Worm (Caenorhabditis elegans): ENCODE results near the gene Y14H12B.2.
A peak's percentile ranks its signal among the peaks of the same experiment; 100 is the strongest.

Y14H12B.2 gene

DNA sequence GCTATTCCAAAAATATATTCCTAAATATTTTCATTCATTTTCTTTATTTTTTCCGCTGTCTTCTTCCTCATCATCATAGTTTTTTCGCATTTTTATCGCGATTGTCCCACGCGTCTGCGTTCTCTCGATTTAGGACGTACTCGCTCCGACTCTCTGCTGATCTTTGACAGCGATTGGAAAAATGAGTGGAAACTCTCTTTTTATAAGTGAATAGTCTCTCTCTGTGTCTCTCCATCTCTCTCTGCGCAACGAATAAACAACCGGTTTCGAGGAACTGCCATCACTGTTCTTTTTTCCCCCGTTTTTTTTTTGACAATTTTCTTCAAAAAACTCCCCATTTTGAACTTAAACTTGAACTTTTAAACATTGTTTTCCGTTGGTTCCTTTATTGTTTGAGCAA lies 17.8 kb upstream of the Y14H12B.2 start:
- no peak for TF ChIP-seq mls-2 (tag; optimal IDR thresholded peaks at IDR 0.05)
- no peak for TF ChIP-seq pha-4 (tag; optimal IDR thresholded peaks at IDR 0.05)
- no peak for TF ChIP-seq sptf-1 (tag; optimal IDR thresholded peaks at IDR 0.05)
- no peak for TF ChIP-seq M03D4.4 (tag; optimal IDR thresholded peaks at IDR 0.05)
- TF ChIP-seq ceh-83 (GFP tag; optimal IDR thresholded peaks at IDR 0.05): no peak
- TF ChIP-seq ham-2 (GFP tag; optimal IDR thresholded peaks at IDR 0.05): no peak
- TF ChIP-seq lsy-2 (tag; optimal IDR thresholded peaks at IDR 0.05): no peak
- no peak for TF ChIP-seq nhr-12 (tag; optimal IDR thresholded peaks at IDR 0.05)
- TF ChIP-seq elt-1 (tag; optimal IDR thresholded peaks at IDR 0.05; ENCODE audit: borderline replicate concordance, insufficient read depth): no peak
- TF ChIP-seq zip-8 (tag; optimal IDR thresholded peaks at IDR 0.05): no peak
- no peak for TF ChIP-seq nhr-237 (tag; optimal IDR thresholded peaks at IDR 0.05)
- TF ChIP-seq ztf-11 (tag; optimal IDR thresholded peaks at IDR 0.05): no peak
- TF ChIP-seq tbx-8 (GFP tag; optimal IDR thresholded peaks at IDR 0.05): no peak

DNA sequence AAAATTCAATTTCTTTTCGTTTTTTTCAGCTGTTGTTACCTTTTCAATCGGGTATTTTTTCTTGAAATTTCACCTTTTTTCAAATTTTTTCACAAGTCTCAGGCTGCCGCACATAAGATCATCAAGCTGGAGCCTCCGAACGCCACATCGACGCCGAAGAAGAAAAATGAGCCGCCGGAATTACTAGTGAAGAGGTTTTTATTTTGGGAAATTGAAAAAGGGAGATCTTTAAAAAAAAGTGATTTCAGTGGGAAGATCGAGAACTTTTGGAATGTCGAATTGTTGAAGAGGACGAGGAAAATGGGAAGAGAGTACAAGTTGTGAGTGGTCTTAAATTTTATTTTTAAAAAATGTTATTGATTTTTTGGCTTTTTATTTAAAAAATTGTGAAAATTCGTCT lies 16.5 kb upstream of the Y14H12B.2 start, which contains the start of gene sea-2:
TSS of gene sea-2 (plus strand) at position 301 of the 400 bp plus-strand sequence.
- TF ChIP-seq hlh-1 (tag; optimal IDR thresholded peaks at IDR 0.05) (no peak), ceh-43 (GFP tag; optimal IDR thresholded peaks at IDR 0.05) (no peak), unc-39 (tag; optimal IDR thresholded peaks at IDR 0.05) (no peak), drap-1 (GFP tag; optimal IDR thresholded peaks at IDR 0.05) (no peak), nhr-2 (tag; optimal IDR thresholded peaks at IDR 0.05) (no peak), sptf-1 (tag; optimal IDR thresholded peaks at IDR 0.05) (no peak), lin-32 (GFP tag; optimal IDR thresholded peaks at IDR 0.05) (no peak), nhr-76 (tag; optimal IDR thresholded peaks at IDR 0.05) (no peak), ceh-83 (GFP tag; optimal IDR thresholded peaks at IDR 0.05) (no peak), blmp-1 (tag; optimal IDR thresholded peaks at IDR 0.05) (no peak), pha-4 (tag; optimal IDR thresholded peaks at IDR 0.05) (no peak), elt-1 (tag; optimal IDR thresholded peaks at IDR 0.05; ENCODE audit: borderline replicate concordance, insufficient read depth) (no peak), snpc-4 (tag; optimal IDR thresholded peaks at IDR 0.05) (no peak), unc-120 (tag; optimal IDR thresholded peaks at IDR 0.05; ENCODE audit: poor library complexity, severe bottlenecking) (no peak), nhr-12 (tag; optimal IDR thresholded peaks at IDR 0.05) (no peak)

DNA sequence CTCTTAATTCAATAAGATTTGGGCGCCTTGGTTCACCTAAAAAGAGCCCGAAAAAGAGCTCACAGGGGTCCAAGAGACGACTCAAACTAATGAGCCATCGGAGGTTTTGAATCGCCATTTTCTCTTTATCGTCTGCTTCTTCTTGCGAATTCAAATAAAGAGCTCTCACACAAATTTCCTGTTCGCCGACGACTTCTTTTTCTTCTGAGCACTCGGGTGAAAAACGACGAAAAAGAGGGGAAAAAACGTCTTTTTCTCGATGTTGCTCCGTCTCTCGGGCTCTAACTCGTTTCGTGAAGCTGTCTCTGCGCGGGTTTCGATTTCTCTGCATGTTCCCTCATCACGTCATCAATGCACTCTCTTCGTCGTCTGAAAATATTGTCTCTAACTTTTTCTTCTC lies 15.0 kb upstream of the Y14H12B.2 start:
- TF ChIP-seq lin-32 (GFP tag; optimal IDR thresholded peaks at IDR 0.05): no peak
- peak; percentile 9 for TF ChIP-seq ces-1 (GFP tag; optimal IDR thresholded peaks at IDR 0.05)
- no peak for TF ChIP-seq blmp-1 (tag; optimal IDR thresholded peaks at IDR 0.05)
- TF ChIP-seq nhr-2 (tag; optimal IDR thresholded peaks at IDR 0.05): no peak

DNA sequence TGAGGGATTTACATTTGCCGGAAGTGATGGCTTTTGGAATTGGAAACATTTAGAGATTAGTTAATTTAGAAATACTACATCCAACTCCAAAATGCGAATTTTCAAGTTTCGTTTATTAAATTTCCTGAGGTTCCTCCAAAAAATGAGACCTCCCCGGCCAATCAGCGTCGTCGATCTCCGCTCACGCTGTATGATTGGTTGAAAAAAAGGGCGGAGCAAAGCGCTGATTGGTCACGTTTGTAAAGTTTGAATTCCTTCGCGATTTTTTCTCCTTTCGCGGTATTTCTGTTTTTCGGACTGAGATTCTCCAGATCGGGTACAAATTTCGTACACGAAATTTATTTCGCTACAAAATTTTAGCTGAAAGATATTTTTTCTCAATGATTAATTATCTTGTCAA lies 13.9 kb upstream of the Y14H12B.2 start:
- TF ChIP-seq nhr-76 (tag; optimal IDR thresholded peaks at IDR 0.05) (no peak), M03D4.4 (tag; optimal IDR thresholded peaks at IDR 0.05) (no peak), zip-8 (tag; optimal IDR thresholded peaks at IDR 0.05) (no peak), nhr-2 (tag; optimal IDR thresholded peaks at IDR 0.05) (no peak), ztf-11 (tag; optimal IDR thresholded peaks at IDR 0.05) (no peak), unc-120 (tag; optimal IDR thresholded peaks at IDR 0.05; ENCODE audit: poor library complexity, severe bottlenecking) (no peak), nhr-28 (tag; optimal IDR thresholded peaks at IDR 0.05) (no peak), ceh-39 (tag; optimal IDR thresholded peaks at IDR 0.05) (no peak), ham-2 (GFP tag; optimal IDR thresholded peaks at IDR 0.05) (no peak), lsy-2 (tag; optimal IDR thresholded peaks at IDR 0.05) (no peak), sptf-1 (tag; optimal IDR thresholded peaks at IDR 0.05) (no peak)

DNA sequence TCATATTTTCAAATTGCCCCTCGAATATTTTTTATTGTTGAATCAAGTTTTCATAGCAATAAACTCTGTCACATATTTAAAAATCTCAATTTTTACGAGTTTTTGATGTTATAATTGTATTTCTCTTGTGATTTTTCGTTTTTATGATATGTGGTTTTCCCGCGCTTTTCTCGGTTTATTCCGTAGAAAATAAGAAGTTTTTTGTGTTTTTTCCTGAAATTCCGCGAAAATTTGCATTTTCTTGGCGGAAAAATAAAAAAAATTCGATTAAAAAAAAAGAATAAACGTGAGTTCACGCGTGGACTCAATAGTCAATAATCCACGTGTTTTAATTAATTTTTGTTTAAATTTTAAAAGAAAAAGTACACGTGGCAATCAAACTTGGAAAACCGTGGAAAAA lies 2.5 kb upstream of the Y14H12B.2 start:
- TF ChIP-seq nhr-76 (tag; optimal IDR thresholded peaks at IDR 0.05) (no peak), lin-13 (tag; optimal IDR thresholded peaks at IDR 0.05) (no peak), ztf-11 (tag; optimal IDR thresholded peaks at IDR 0.05) (no peak), unc-120 (tag; optimal IDR thresholded peaks at IDR 0.05; ENCODE audit: poor library complexity, severe bottlenecking) (no peak), blmp-1 (tag; optimal IDR thresholded peaks at IDR 0.05) (no peak), mep-1 (tag; optimal IDR thresholded peaks at IDR 0.05) (no peak), hlh-1 (tag; optimal IDR thresholded peaks at IDR 0.05) (no peak), lin-32 (GFP tag; optimal IDR thresholded peaks at IDR 0.05) (no peak), nhr-237 (tag; optimal IDR thresholded peaks at IDR 0.05) (no peak), unc-39 (tag; optimal IDR thresholded peaks at IDR 0.05) (no peak), unc-62 (GFP tag; optimal IDR thresholded peaks at IDR 0.05) (no peak), mab-5 (tag; optimal IDR thresholded peaks at IDR 0.05) (no peak), tbx-8 (GFP tag; optimal IDR thresholded peaks at IDR 0.05) (no peak), ceh-83 (GFP tag; optimal IDR thresholded peaks at IDR 0.05) (no peak), nhr-2 (tag; optimal IDR thresholded peaks at IDR 0.05) (no peak), nhr-28 (tag; optimal IDR thresholded peaks at IDR 0.05) (no peak), flh-1 (GFP tag; optimal IDR thresholded peaks at IDR 0.05) (no peak), ces-1 (GFP tag; optimal IDR thresholded peaks at IDR 0.05) (no peak), bed-3 (GFP tag; optimal IDR thresholded peaks at IDR 0.05) (no peak), cnd-1 (tag; optimal IDR thresholded peaks at IDR 0.05) (no peak)

Measured in whole organism, mixed stage, embryonic.